Fruit fly (Drosophila melanogaster) whole organism, adult: Measurements from ENCODE around the gene Art6.

Experiments
- CG11617 ChIP-seq: fragments of 200-800 bp; sonication (Bioruptor generic); optimal IDR thresholded peaks from 2 replicates; lab custom pipeline; 2017; ENCODE audit warnings: mild to moderate bottlenecking, missing biosample characterization, missing genetic modification reagents, missing genetic modification characterization
- CG12768 ChIP-seq: fragments of 200-800 bp; sonication (Bioruptor generic); optimal IDR thresholded peaks from 2 replicates; lab custom pipeline; 2017; ENCODE audit warnings: missing biosample characterization, missing genetic modification characterization, mild to moderate bottlenecking, moderate library complexity, missing genetic modification reagents
- CG14711 ChIP-seq: fragments of 200-800 bp; sonication (Bioruptor generic); optimal IDR thresholded peaks from 2 replicates; lab custom pipeline; 2018; ENCODE audit warnings: missing biosample characterization, mild to moderate bottlenecking, missing genetic modification characterization, moderate library complexity
- CG1620 ChIP-seq: fragments of 200-800 bp; sonication (Bioruptor generic); optimal IDR thresholded peaks from 2 replicates; lab custom pipeline; 2016; ENCODE audit warnings: missing biosample characterization, missing genetic modification characterization
- CG33017 ChIP-seq: fragments of 200-800 bp; sonication (Bioruptor generic); optimal IDR thresholded peaks from 2 replicates; lab custom pipeline; 2018; ENCODE audit warnings: missing biosample characterization, mild to moderate bottlenecking, missing genetic modification characterization, moderate library complexity
- CG5204 ChIP-seq: fragments of 200-800 bp; sonication (Bioruptor generic); optimal IDR thresholded peaks from 2 replicates; lab custom pipeline; 2016; ENCODE audit warnings: missing biosample characterization, missing genetic modification characterization
- CG7045 ChIP-seq: fragments of 200-800 bp; sonication (Bioruptor generic); optimal IDR thresholded peaks from 2 replicates; lab custom pipeline; 2017; ENCODE audit warnings: missing biosample characterization, mild to moderate bottlenecking, missing genetic modification characterization
- CG7101 ChIP-seq: fragments of 200-800 bp; sonication (Bioruptor generic); optimal IDR thresholded peaks from 2 replicates; lab custom pipeline; 2018; ENCODE audit warnings: missing biosample characterization, mild to moderate bottlenecking, missing genetic modification characterization, moderate library complexity
- Clk ChIP-seq: fragments of 200-800 bp; sonication (Bioruptor generic); optimal IDR thresholded peaks from 2 replicates; lab custom pipeline; 2017; ENCODE audit warnings: missing biosample characterization, missing genetic modification characterization
- Crg-1 ChIP-seq: fragments of 200-800 bp; sonication (Bioruptor generic); optimal IDR thresholded peaks from 2 replicates; lab custom pipeline; 2016; ENCODE audit warnings: missing biosample characterization, missing genetic modification characterization
- Hr96 ChIP-seq: fragments of 200-800 bp; sonication (Bioruptor generic); optimal IDR thresholded peaks from 2 replicates; lab custom pipeline; 2016; ENCODE audit warnings: missing biosample characterization, missing genetic modification characterization
- Mnt ChIP-seq: fragments of 200-800 bp; sonication (Bioruptor generic); optimal IDR thresholded peaks from 2 replicates; lab custom pipeline; 2016; ENCODE audit warnings: missing biosample characterization, mild to moderate bottlenecking, missing genetic modification characterization
- bab1 ChIP-seq: fragments of 200-800 bp; sonication (Bioruptor generic); optimal IDR thresholded peaks from 3 replicates; lab custom pipeline; 2019; ENCODE audit warnings: missing biosample characterization, mild to moderate bottlenecking, missing genetic modification characterization, moderate library complexity
- cic ChIP-seq: fragments of 200-800 bp; sonication (Bioruptor generic); optimal IDR thresholded peaks from 2 replicates; lab custom pipeline; 2017; ENCODE audit warnings: missing biosample characterization, mild to moderate bottlenecking, missing genetic modification characterization, moderate library complexity
- cnc ChIP-seq, 2 experiments: fragments of >200 bp; optimal IDR thresholded peaks; 2 replicates each; lab custom pipeline; 2017
- kay ChIP-seq: fragments of 200-800 bp; sonication (Bioruptor generic); peaks from one replicate; lab custom pipeline; 2016; ENCODE audit warnings: missing biosample characterization, missing genetic modification characterization, borderline replicate concordance
- ovo ChIP-seq: fragments of 200-800 bp; sonication (Bioruptor generic); optimal IDR thresholded peaks from 2 replicates; lab custom pipeline; 2016; ENCODE audit warnings: missing biosample characterization, missing genetic modification characterization
- pad ChIP-seq: fragments of 200-800 bp; sonication (Bioruptor generic); optimal IDR thresholded peaks from 3 replicates; lab custom pipeline; 2017; ENCODE audit warnings: missing biosample characterization, missing genetic modification characterization, mild to moderate bottlenecking, moderate library complexity, missing genetic modification reagents
- tj ChIP-seq: fragments of 200-800 bp; sonication (Bioruptor generic); optimal IDR thresholded peaks from 3 replicates; lab custom pipeline; 2017; ENCODE audit warnings: missing biosample characterization, mild to moderate bottlenecking, missing genetic modification characterization, moderate library complexity
- toe ChIP-seq: fragments of 200-800 bp; sonication (Bioruptor generic); optimal IDR thresholded peaks from 2 replicates; lab custom pipeline; 2016; ENCODE audit warnings: missing biosample characterization, missing genetic modification characterization

Art6 gene

DNA sequence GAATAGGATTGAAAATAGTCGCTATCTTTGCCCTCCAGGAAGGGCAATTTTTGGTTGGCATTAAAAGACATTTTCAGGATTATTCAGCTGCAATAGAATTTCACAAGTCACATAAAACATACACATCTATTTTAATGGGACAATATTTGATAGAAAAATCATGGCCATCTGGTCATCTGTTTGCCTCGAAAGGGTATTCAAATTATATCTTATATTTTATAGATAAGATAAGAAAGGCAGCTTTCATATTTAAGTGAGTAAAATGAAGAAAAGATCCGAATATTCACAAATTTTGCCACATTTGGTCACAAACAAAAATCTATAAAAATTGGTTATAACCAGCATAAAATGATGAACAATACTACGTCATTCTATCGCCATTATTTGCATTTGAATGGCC, at the start of gene Art6:
Art6 (minus strand) TSS at position 101 of the 400 bp plus-strand sequence.
- TF ChIP-seq toe (GFP tag; lab: Kevin White, UChicago): no peak
- TF ChIP-seq ovo (GFP tag; lab: Kevin White, UChicago): no peak
- TF ChIP-seq Mnt (GFP tag; lab: Kevin White, UChicago): no peak
- TF ChIP-seq CG7045: no peak
- TF ChIP-seq CG12768: no peak
- TF ChIP-seq CG33017 (tag; lab: Kevin White, UChicago): no peak
- no peak for TF ChIP-seq pad (GFP tag; lab: Kevin White, UChicago)
- no peak for TF ChIP-seq Hr96
- no peak for TF ChIP-seq CG14711 (tag; lab: Kevin White, UChicago)
- no peak for TF ChIP-seq cnc (optimal IDR thresholded peaks at IDR 0.05; lab: Kevin White, UChicago)
- TF ChIP-seq CG11617: no peak
- no peak for TF ChIP-seq CG7101 (tag; lab: Kevin White, UChicago)
- TF ChIP-seq bab1: no peak
- no peak for TF ChIP-seq Crg-1 (GFP tag; lab: Kevin White, UChicago)
- no peak for TF ChIP-seq Clk (GFP tag; lab: Kevin White, UChicago)
- TF ChIP-seq tj (GFP tag; lab: Kevin White, UChicago): no peak
- TF ChIP-seq kay (GFP tag; lab: Kevin White, UChicago): no peak
- no peak for TF ChIP-seq CG1620
- TF ChIP-seq cic (GFP tag; lab: Kevin White, UChicago): no peak
- TF ChIP-seq CG5204 (GFP tag; lab: Kevin White, UChicago): no peak

DNA sequence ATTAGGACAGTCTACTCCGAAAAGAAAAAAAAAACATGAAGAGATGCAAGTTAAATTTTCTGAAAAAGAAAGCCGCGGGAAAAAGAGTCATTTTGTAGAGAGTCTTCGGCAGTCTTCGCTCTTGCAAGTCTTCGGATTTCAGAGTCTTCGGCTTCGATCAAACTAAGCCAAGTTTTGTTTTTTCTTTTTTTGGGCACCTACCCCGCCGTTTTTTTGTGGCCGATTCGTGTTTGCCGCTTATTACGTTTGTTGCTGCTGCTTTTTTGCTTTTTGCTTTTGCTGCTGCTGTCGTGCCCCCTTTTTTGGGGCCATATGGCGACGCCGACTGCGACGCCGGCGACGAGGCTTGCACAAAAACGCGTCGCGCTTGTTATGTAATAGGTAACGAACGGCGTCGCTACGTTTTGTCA, 46.5 kb upstream of the Art6 start:
- no peak for TF ChIP-seq Clk (GFP tag; lab: Kevin White, UChicago)
- no peak for TF ChIP-seq Crg-1 (GFP tag; lab: Kevin White, UChicago)
- TF ChIP-seq CG11617: no peak
- no peak for TF ChIP-seq CG7101 (tag; lab: Kevin White, UChicago)
- no peak for TF ChIP-seq tj (GFP tag; lab: Kevin White, UChicago)
- TF ChIP-seq kay (GFP tag; lab: Kevin White, UChicago): no peak
- TF ChIP-seq toe (GFP tag; lab: Kevin White, UChicago): no peak
- no peak for TF ChIP-seq CG7045
- TF ChIP-seq Hr96: no peak
- no peak for TF ChIP-seq CG14711 (tag; lab: Kevin White, UChicago)
- TF ChIP-seq CG33017 (tag; lab: Kevin White, UChicago): no peak
- no peak for TF ChIP-seq pad (GFP tag; lab: Kevin White, UChicago)
- no peak for TF ChIP-seq CG5204 (GFP tag; lab: Kevin White, UChicago)
- no peak for TF ChIP-seq cic (GFP tag; lab: Kevin White, UChicago)
- TF ChIP-seq ovo (GFP tag; lab: Kevin White, UChicago): no peak
- TF ChIP-seq bab1: no peak
- no peak for TF ChIP-seq CG1620
- no peak for TF ChIP-seq CG12768
- TF ChIP-seq cnc (optimal IDR thresholded peaks at IDR 0.05; lab: Kevin White, UChicago): no peak

DNA sequence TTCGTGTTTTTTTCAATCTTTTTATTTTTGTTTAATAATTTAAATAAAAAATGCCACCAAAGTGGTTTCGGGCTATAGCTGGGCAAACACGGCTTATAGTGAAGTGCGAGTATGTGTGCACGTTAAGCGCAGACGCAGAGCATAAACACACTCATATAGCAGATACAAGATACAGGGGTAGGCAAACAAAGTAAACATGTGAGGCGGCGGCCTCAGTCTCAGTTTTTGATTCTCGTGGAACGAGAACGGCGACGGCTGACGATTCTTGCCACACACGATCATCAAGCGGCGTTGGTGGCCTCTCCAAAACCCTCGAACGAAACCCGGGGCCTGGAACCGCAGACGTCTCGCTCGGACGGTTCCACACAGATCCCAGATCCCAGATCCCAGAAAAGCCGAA, 44.5 kb upstream of the Art6 start:
- TF ChIP-seq ovo (GFP tag; lab: Kevin White, UChicago) (no peak), CG1620 (no peak), CG7045 (no peak), Hr96 (no peak), Mnt (GFP tag; lab: Kevin White, UChicago) (no peak), CG14711 (tag; lab: Kevin White, UChicago) (no peak), kay (GFP tag; lab: Kevin White, UChicago) (no peak), CG11617 (no peak), tj (GFP tag; lab: Kevin White, UChicago) (no peak), pad (GFP tag; lab: Kevin White, UChicago) (no peak), CG33017 (tag; lab: Kevin White, UChicago) (no peak), Crg-1 (GFP tag; lab: Kevin White, UChicago) (no peak), Clk (GFP tag; lab: Kevin White, UChicago) (no peak), toe (GFP tag; lab: Kevin White, UChicago) (no peak), cnc (optimal IDR thresholded peaks at IDR 0.05; lab: Kevin White, UChicago) (no peak), bab1 (no peak)

DNA sequence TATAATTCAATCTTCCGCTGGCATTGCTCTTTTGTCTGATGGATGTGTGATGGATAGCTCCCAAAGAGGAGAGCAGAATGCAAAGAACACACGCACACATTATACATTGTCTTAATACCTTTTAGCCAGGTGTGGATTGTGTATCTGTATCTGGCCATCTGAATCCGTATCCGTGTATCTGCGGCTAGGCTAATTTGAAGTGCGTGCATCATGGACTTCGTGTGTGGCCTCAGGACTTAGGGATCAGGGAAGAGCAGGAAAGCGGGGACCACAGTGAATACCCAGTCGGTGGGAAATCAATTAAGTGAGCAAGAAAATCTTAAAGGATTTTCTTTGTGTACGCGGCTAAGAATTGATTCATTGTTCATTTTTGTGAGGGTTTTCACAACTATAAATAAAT, 43.8 kb upstream of the Art6 start:
- TF ChIP-seq CG33017 (tag; lab: Kevin White, UChicago) (no peak), cnc (optimal IDR thresholded peaks at IDR 0.05; lab: Kevin White, UChicago) (no peak), CG12768 (no peak), Hr96 (no peak), Mnt (GFP tag; lab: Kevin White, UChicago) (no peak), CG11617 (no peak), Clk (GFP tag; lab: Kevin White, UChicago) (no peak), tj (GFP tag; lab: Kevin White, UChicago) (no peak), CG7101 (tag; lab: Kevin White, UChicago) (no peak), kay (GFP tag; lab: Kevin White, UChicago) (no peak), cic (GFP tag; lab: Kevin White, UChicago) (no peak), pad (GFP tag; lab: Kevin White, UChicago) (no peak), CG14711 (tag; lab: Kevin White, UChicago) (no peak)

DNA sequence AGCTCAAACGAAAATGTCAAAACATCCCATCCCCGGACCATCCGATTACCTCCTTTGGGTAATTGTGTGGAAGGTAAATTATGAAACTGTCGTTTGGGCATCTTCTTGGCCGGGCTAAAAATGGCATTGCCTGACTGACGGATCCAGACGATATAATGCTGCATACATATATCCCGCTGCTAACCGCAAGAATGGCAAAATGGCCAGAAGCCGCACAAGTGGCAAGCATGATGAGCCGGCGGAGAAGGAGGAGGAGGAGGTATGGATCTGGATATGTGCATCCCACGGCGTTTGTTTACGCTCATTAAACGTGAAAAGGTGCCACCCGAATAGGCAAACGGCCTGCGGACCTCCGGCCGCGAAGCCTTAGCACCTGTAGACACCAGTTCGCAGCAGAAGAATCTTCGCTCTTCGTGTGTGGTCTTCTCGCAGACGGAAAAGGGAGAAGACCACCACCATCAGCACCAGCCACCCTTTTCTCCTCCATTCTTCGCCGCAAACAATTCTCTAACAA, 43.4 kb upstream of the Art6 start:
- TF ChIP-seq CG14711 (tag; lab: Kevin White, UChicago) (no peak), Mnt (GFP tag; lab: Kevin White, UChicago) (no peak), cnc (optimal IDR thresholded peaks at IDR 0.05; lab: Kevin White, UChicago) (no peak), Hr96 (no peak), CG7045 (no peak), Clk (GFP tag; lab: Kevin White, UChicago) (no peak), pad (GFP tag; lab: Kevin White, UChicago) (no peak), bab1 (no peak), CG1620 (no peak), CG7101 (tag; lab: Kevin White, UChicago) (no peak), CG5204 (GFP tag; lab: Kevin White, UChicago) (no peak), CG33017 (tag; lab: Kevin White, UChicago) (no peak), Crg-1 (GFP tag; lab: Kevin White, UChicago) (no peak), toe (GFP tag; lab: Kevin White, UChicago) (no peak), kay (GFP tag; lab: Kevin White, UChicago) (no peak), CG12768 (no peak), ovo (GFP tag; lab: Kevin White, UChicago) (no peak), CG11617 (no peak), tj (GFP tag; lab: Kevin White, UChicago) (no peak), cic (GFP tag; lab: Kevin White, UChicago) (no peak)
